Fruit fly (Drosophila melanogaster) Kc167 (cell line): ENCODE results near the gene Past1.

ENCODE experiments used
- Myc ChIP-seq: fragments of >200 bp; optimal IDR thresholded peaks from 2 replicates; lab custom pipeline; 2017; ENCODE audit warnings: missing external identifiers
- Sin3A ChIP-seq: fragments of >200 bp; optimal IDR thresholded peaks from 2 replicates; lab custom pipeline; 2018; ENCODE audit warnings: missing external identifiers
- insv ChIP-seq: fragments of >200 bp; optimal IDR thresholded peaks from 3 replicates; lab custom pipeline; 2018; ENCODE audit warnings: missing external identifiers
- psq ChIP-seq: fragments of >200 bp; optimal IDR thresholded peaks from 2 replicates; lab custom pipeline; 2017; ENCODE audit warnings: missing external identifiers
- ttk ChIP-seq: sonication (Bioruptor generic); optimal IDR thresholded peaks from 2 replicates; lab custom pipeline; 2017; ENCODE audit warnings: missing external identifiers

- TF ChIP-seq psq (no peak), Sin3A (lab: Kevin White, UChicago) (no peak), insv (no peak), ttk (no peak), Myc (no peak)
Observed at dm6 chr3R:12700454-12700853, 3.3 kb downstream of the Past1 start.
